Worm (Caenorhabditis elegans) whole organism, L3 larva: ENCODE measurements around the gene gcy-18.

Experiments used
- aly-2 ChIP-seq: fragments of 150-350 bp; optimal IDR thresholded peaks from 2 replicates; lab custom pipeline; 2014; ENCODE audit warnings: missing biosample characterization, missing genetic modification characterization
- ama-1 ChIP-seq: fragments of 150-350 bp; optimal IDR thresholded peaks from 2 replicates; lab custom pipeline; 2018
- eor-1 ChIP-seq, 2 experiments: fragments of 150-350 bp; optimal IDR thresholded peaks; 2 replicates each; lab custom pipeline; 2014 to 2018; ENCODE audit warnings: missing biosample characterization in 2 of 2, missing genetic modification characterization in 2 of 2
- lin-15B ChIP-seq: fragments of 150-350 bp; optimal IDR thresholded peaks from 2 replicates; lab custom pipeline; 2014; ENCODE audit warnings: missing biosample characterization, missing genetic modification characterization
- nhr-12 ChIP-seq: fragments of 150-350 bp; optimal IDR thresholded peaks from 2 replicates; lab custom pipeline; 2014; ENCODE audit warnings: missing biosample characterization, missing genetic modification characterization
- nhr-23 ChIP-seq: fragments of 150-350 bp; optimal IDR thresholded peaks from 2 replicates; lab custom pipeline; 2014; ENCODE audit warnings: missing biosample characterization, missing genetic modification reagents, missing genetic modification characterization
- nhr-25 ChIP-seq: sonication (generic microtip); optimal IDR thresholded peaks from 2 replicates; lab custom pipeline; 2017; ENCODE audit warnings: missing biosample characterization, missing genetic modification characterization
- nhr-28 ChIP-seq: fragments of 150-350 bp; optimal IDR thresholded peaks from 2 replicates; lab custom pipeline; 2014; ENCODE audit warnings: missing biosample characterization, missing genetic modification characterization
- nhr-77 ChIP-seq: fragments of 150-350 bp; optimal IDR thresholded peaks from 2 replicates; lab custom pipeline; 2014; ENCODE audit warnings: missing biosample characterization, missing genetic modification characterization
- pqm-1 ChIP-seq: fragments of 150-350 bp; optimal IDR thresholded peaks from 2 replicates; lab custom pipeline; 2017; ENCODE audit warnings: missing biosample characterization, missing genetic modification characterization, inconsistent platforms
- snpc-4 ChIP-seq: fragments of 150-350 bp; optimal IDR thresholded peaks from 2 replicates; lab custom pipeline; 2014; ENCODE audit warnings: missing biosample characterization, missing genetic modification characterization
- unc-39 ChIP-seq: sonication (generic microtip); optimal IDR thresholded peaks from 4 replicates; lab custom pipeline; 2017; ENCODE audit warnings: missing biosample characterization, missing genetic modification characterization
- ztf-11 ChIP-seq: fragments of 150-350 bp; optimal IDR thresholded peaks from 2 replicates; lab custom pipeline; 2014; ENCODE audit warnings: missing biosample characterization, missing genetic modification characterization
- ztf-4 ChIP-seq: fragments of 150-350 bp; optimal IDR thresholded peaks from 2 replicates; lab custom pipeline; 2014; ENCODE audit warnings: missing biosample characterization, missing genetic modification characterization

- TF ChIP-seq snpc-4 (tag; lab: Kevin White, UChicago): no peak
- TF ChIP-seq eor-1 (tag; optimal IDR thresholded peaks at IDR 0.05; lab: Kevin White, UChicago): no peak
- peak; percentile 47 for TF ChIP-seq pqm-1
- TF ChIP-seq nhr-12 (tag; lab: Kevin White, UChicago): no peak
- TF ChIP-seq lin-15B (tag; lab: Kevin White, UChicago): no peak
- TF ChIP-seq nhr-23 (tag; lab: Kevin White, UChicago): no peak
- TF ChIP-seq ztf-11 (tag; lab: Kevin White, UChicago): no peak
- TF ChIP-seq nhr-28 (tag; lab: Kevin White, UChicago): no peak
- no peak for TF ChIP-seq nhr-25 (tag; lab: Kevin White, UChicago)
- TF ChIP-seq nhr-77: no peak
- no peak for TF ChIP-seq unc-39 (tag; lab: Kevin White, UChicago)
- no peak for TF ChIP-seq ama-1 (lab: Kevin White, UChicago)
- TF ChIP-seq ztf-4: no peak
- no peak for TF ChIP-seq aly-2 (tag; lab: Kevin White, UChicago)
These were observed 26.0 kb upstream of the gcy-18 start for ce11 chrIV:12833698-12834416.
